Fruit fly (Drosophila melanogaster) Kc167 (cell line): Measurements from ENCODE around the gene CG14659.

Source experiments
- Sin3A ChIP-seq: fragments of >200 bp; optimal IDR thresholded peaks from 2 replicates; lab custom pipeline; 2018; ENCODE audit warnings: missing external identifiers
- insv ChIP-seq: fragments of >200 bp; optimal IDR thresholded peaks from 3 replicates; lab custom pipeline; 2018; ENCODE audit warnings: missing external identifiers
- psq ChIP-seq: fragments of >200 bp; optimal IDR thresholded peaks from 2 replicates; lab custom pipeline; 2017; ENCODE audit warnings: missing external identifiers

DNA sequence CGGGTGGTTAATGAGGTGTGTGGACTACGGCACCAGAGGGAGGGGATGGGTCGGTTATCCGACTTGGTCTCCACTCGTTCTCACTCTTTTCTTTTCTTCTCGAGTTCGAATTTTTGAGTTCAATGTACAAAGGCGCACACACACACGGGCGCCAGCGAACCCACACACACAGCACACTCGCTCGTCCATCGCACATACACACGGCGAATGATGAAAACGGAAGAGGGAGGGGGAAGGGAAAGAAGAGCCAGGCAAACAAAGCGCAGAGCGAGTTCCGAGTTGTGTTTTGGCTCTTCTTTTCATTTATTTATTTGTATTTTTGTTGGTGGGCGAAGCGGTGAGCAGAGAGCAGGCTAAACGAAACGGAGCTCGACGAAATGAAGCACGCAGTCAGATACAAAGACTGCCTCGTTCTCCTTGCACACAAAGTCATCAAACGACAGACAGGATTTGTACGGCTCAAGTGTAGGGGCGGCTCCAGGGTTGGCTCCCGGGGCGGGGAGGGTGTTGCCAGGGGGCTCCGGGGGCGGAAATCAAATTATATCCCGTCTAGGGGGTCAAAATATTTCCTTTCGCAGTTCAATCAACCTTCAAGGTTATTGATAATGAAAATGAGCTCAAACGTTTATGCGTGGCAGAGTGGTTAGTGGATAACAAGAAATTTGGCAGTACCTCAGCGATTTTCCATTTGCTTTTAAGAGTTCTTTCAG, 21.0 kb downstream of the CG14659 start:
- TF ChIP-seq psq (lab: Kevin White, UChicago) (no peak), Sin3A (no peak), insv (no peak)
